Fruit fly (Drosophila melanogaster) whole organism, embryonic: ENCODE results near the gene CG10338.

Experiments used
- Antp ChIP-seq: fragments of 200-800 bp; sonication (Bioruptor generic); optimal IDR thresholded peaks from 3 replicates; lab custom pipeline; 2016; ENCODE audit warnings: missing biosample characterization, missing genetic modification characterization
- Atf3 ChIP-seq: fragments of 200-800 bp; sonication (Bioruptor generic); optimal IDR thresholded peaks from 3 replicates; lab custom pipeline; 2016; ENCODE audit warnings: missing biosample characterization, missing genetic modification characterization
- Atf6 ChIP-seq: fragments of 200-800 bp; sonication (Bioruptor generic); IDR thresholded peaks from 2 replicates; pipeline ENCODE4 v1.3.6; 2022; ENCODE audit warnings: missing biosample characterization, missing genetic modification characterization
- Bdp1 ChIP-seq: fragments of 200-800 bp; sonication (Bioruptor generic); optimal IDR thresholded peaks from 3 replicates; lab custom pipeline; 2016; ENCODE audit warnings: missing biosample characterization, missing genetic modification characterization
- CG10565 ChIP-seq: fragments of 200-800 bp; sonication (Bioruptor generic); optimal IDR thresholded peaks from 3 replicates; lab custom pipeline; 2016; ENCODE audit warnings: missing biosample characterization, mild to moderate bottlenecking, missing genetic modification characterization
- CG11085 ChIP-seq: fragments of 200-800 bp; sonication (Bioruptor generic); IDR thresholded peaks from 2 replicates; pipeline ENCODE4 v1.3.6; 2022; ENCODE audit warnings: missing biosample characterization, missing genetic modification characterization
- CG11560 ChIP-seq: fragments of 200-800 bp; sonication (Bioruptor generic); IDR thresholded peaks from 3 replicates; pipeline ENCODE4 v1.3.6; 2022; ENCODE audit warnings: missing biosample characterization, missing genetic modification characterization
- CG11695 ChIP-seq: fragments of 200-800 bp; sonication (Bioruptor generic); IDR thresholded peaks from 3 replicates; pipeline ENCODE4 v1.3.6; 2022; ENCODE audit warnings: missing biosample characterization, missing genetic modification characterization
- CG12391 ChIP-seq: fragments of 200-800 bp; sonication (Bioruptor generic); optimal IDR thresholded peaks from 3 replicates; lab custom pipeline; 2018; ENCODE audit warnings: missing biosample characterization, mild to moderate bottlenecking, missing genetic modification characterization, moderate library complexity
- CG15011 ChIP-seq: fragments of 200-800 bp; sonication (Bioruptor generic); optimal IDR thresholded peaks from 3 replicates; lab custom pipeline; 2018; ENCODE audit warnings: missing biosample characterization, mild to moderate bottlenecking, missing genetic modification characterization
- CG15073 ChIP-seq: fragments of 200-800 bp; sonication (Bioruptor generic); optimal IDR thresholded peaks from 2 replicates; lab custom pipeline; 2016; ENCODE audit warnings: missing biosample characterization, missing genetic modification characterization
- CG17361 ChIP-seq: fragments of 200-800 bp; sonication (Bioruptor generic); IDR thresholded peaks from 3 replicates; pipeline ENCODE4 v1.3.6; 2022; ENCODE audit warnings: missing biosample characterization, missing genetic modification characterization
- CG17385 ChIP-seq: fragments of 200-800 bp; sonication (Bioruptor generic); optimal IDR thresholded peaks from 3 replicates; lab custom pipeline; 2018; ENCODE audit warnings: missing biosample characterization, mild to moderate bottlenecking, missing genetic modification characterization
- CG18011 ChIP-seq: fragments of 200-800 bp; sonication (Bioruptor generic); optimal IDR thresholded peaks from 2 replicates; lab custom pipeline; 2017; ENCODE audit warnings: missing biosample characterization, missing genetic modification characterization, mild to moderate bottlenecking, moderate library complexity, missing genotype
- CG2199 ChIP-seq: fragments of 200-800 bp; sonication (Bioruptor generic); IDR thresholded peaks from 3 replicates; pipeline ENCODE4 v1.3.6; 2022; ENCODE audit warnings: missing biosample characterization, missing genetic modification characterization
- CG31365 ChIP-seq: fragments of 200-800 bp; sonication (Bioruptor generic); optimal IDR thresholded peaks from 2 replicates; lab custom pipeline; 2018; ENCODE audit warnings: missing biosample characterization, mild to moderate bottlenecking, missing genetic modification characterization
- CG3995 ChIP-seq: fragments of 200-800 bp; sonication (Bioruptor generic); optimal IDR thresholded peaks from 3 replicates; lab custom pipeline; 2016; ENCODE audit warnings: missing biosample characterization, missing genetic modification characterization
- CG6272 ChIP-seq: fragments of 200-800 bp; sonication (Bioruptor generic); IDR thresholded peaks from 2 replicates; pipeline ENCODE4 v1.3.6; 2022; ENCODE audit warnings: missing biosample characterization, missing genetic modification characterization
- CG6683 ChIP-seq: fragments of 200-800 bp; sonication (Bioruptor generic); optimal IDR thresholded peaks from 2 replicates; lab custom pipeline; 2017; ENCODE audit warnings: missing biosample characterization, mild to moderate bottlenecking, missing genetic modification characterization, missing genetic modification reagents
- CG7963 ChIP-seq: fragments of 200-800 bp; sonication (Bioruptor generic); IDR thresholded peaks from 3 replicates; pipeline ENCODE4 v1.3.6; 2022; ENCODE audit warnings: missing biosample characterization, missing genetic modification characterization; ENCODE audit not compliant: partially characterized antibody
- Elba2 ChIP-seq: fragments of 200-800 bp; sonication (Bioruptor generic); optimal IDR thresholded peaks from 3 replicates; lab custom pipeline; 2016; ENCODE audit warnings: missing biosample characterization, missing genetic modification characterization
- Fer3 ChIP-seq: fragments of 200-800 bp; sonication (Bioruptor generic); optimal IDR thresholded peaks from 2 replicates; lab custom pipeline; 2018; ENCODE audit warnings: missing biosample characterization, mild to moderate bottlenecking, missing genetic modification characterization, moderate library complexity
- H2.0 ChIP-seq: fragments of 200-800 bp; sonication (Bioruptor generic); IDR thresholded peaks from 2 replicates; pipeline ENCODE4 v1.3.6; 2022; ENCODE audit warnings: missing biosample characterization, missing genetic modification characterization
- HHEX ChIP-seq: fragments of 200-800 bp; sonication (Bioruptor generic); optimal IDR thresholded peaks from 3 replicates; lab custom pipeline; 2017; ENCODE audit warnings: missing biosample characterization, mild to moderate bottlenecking, missing genetic modification characterization, missing genetic modification reagents
- HmgD ChIP-seq: fragments of 200-800 bp; sonication (Bioruptor generic); optimal IDR thresholded peaks from 3 replicates; lab custom pipeline; 2016; ENCODE audit warnings: missing biosample characterization, missing genetic modification characterization
- Med ChIP-seq: fragments of 200-800 bp; sonication (Bioruptor generic); peaks from one replicate; lab custom pipeline; 2016; ENCODE audit warnings: missing biosample characterization, missing genetic modification characterization, mild to moderate bottlenecking, inconsistent platforms, moderate library complexity
- NK7.1 ChIP-seq: fragments of 200-800 bp; sonication (Bioruptor generic); optimal IDR thresholded peaks from 3 replicates; lab custom pipeline; 2016; ENCODE audit warnings: missing biosample characterization, missing genetic modification characterization
- NfI ChIP-seq: fragments of 200-800 bp; sonication (Bioruptor generic); optimal IDR thresholded peaks from 3 replicates; lab custom pipeline; 2018; ENCODE audit warnings: missing biosample characterization, mild to moderate bottlenecking, missing genetic modification characterization, moderate library complexity
- Pdp1 ChIP-seq, 2 experiments: fragments of 200-800 bp; sonication (Bioruptor generic); optimal IDR thresholded peaks; 3 replicates each; lab custom pipeline; 2016; ENCODE audit warnings: missing biosample characterization in 2 of 2, missing genetic modification characterization in 2 of 2, mild to moderate bottlenecking in 1 of 2, moderate library complexity in 1 of 2
- Sin3A ChIP-seq: fragments of >200 bp; optimal IDR thresholded peaks from 2 replicates; lab custom pipeline; 2018
- Taf1 ChIP-seq: fragments of 200-800 bp; sonication (Bioruptor generic); IDR thresholded peaks from 2 replicates; pipeline ENCODE4 v1.3.6; 2022; ENCODE audit warnings: missing biosample characterization, missing genetic modification characterization
- bigmax ChIP-seq: fragments of 200-800 bp; sonication (Bioruptor generic); optimal IDR thresholded peaks from 2 replicates; lab custom pipeline; 2018; ENCODE audit warnings: missing biosample characterization, mild to moderate bottlenecking, missing genetic modification characterization
- cas ChIP-seq: fragments of 200-800 bp; sonication (Bioruptor generic); IDR thresholded peaks from 2 replicates; pipeline ENCODE4 v1.3.6; 2022; ENCODE audit warnings: missing biosample characterization, missing genetic modification characterization
- cg ChIP-seq: fragments of 200-800 bp; sonication (Bioruptor generic); optimal IDR thresholded peaks from 3 replicates; lab custom pipeline; 2019; ENCODE audit warnings: missing biosample characterization, mild to moderate bottlenecking, missing genetic modification characterization, moderate library complexity
- eve ChIP-seq, 2 experiments: fragments of >200 bp; optimal IDR thresholded peaks; 2 replicates each; lab custom pipeline; 2017; ENCODE audit warnings: missing biosample characterization in 2 of 2, missing genetic modification characterization in 2 of 2
- fd102C ChIP-seq: fragments of 200-800 bp; sonication (Bioruptor generic); optimal IDR thresholded peaks from 2 replicates; lab custom pipeline; 2018; ENCODE audit warnings: missing biosample characterization, mild to moderate bottlenecking, missing genetic modification characterization, moderate library complexity
- fd96Cb ChIP-seq: fragments of 200-800 bp; sonication (Bioruptor generic); optimal IDR thresholded peaks from 2 replicates; lab custom pipeline; 2018; ENCODE audit warnings: missing biosample characterization, mild to moderate bottlenecking, missing genetic modification characterization, moderate library complexity
- gcm ChIP-seq: fragments of 200-800 bp; sonication (Bioruptor generic); optimal IDR thresholded peaks from 2 replicates; lab custom pipeline; 2019; ENCODE audit warnings: missing biosample characterization, mild to moderate bottlenecking, missing genetic modification characterization, moderate library complexity
- gem ChIP-seq: fragments of 200-800 bp; sonication (Bioruptor generic); optimal IDR thresholded peaks from 2 replicates; lab custom pipeline; 2019; ENCODE audit warnings: missing biosample characterization, mild to moderate bottlenecking, missing genetic modification characterization, moderate library complexity
- hbn ChIP-seq: fragments of 200-800 bp; sonication (Bioruptor generic); IDR thresholded peaks from 2 replicates; pipeline ENCODE4 v1.3.6; 2022; ENCODE audit warnings: missing biosample characterization, missing genetic modification characterization; ENCODE audit not compliant: partially characterized antibody
- mam ChIP-seq: fragments of 200-800 bp; sonication (Bioruptor generic); optimal IDR thresholded peaks from 3 replicates; lab custom pipeline; 2016; ENCODE audit warnings: missing biosample characterization, missing genetic modification characterization
- nom ChIP-seq: fragments of 200-800 bp; sonication (Bioruptor generic); optimal IDR thresholded peaks from 2 replicates; lab custom pipeline; 2017; ENCODE audit warnings: missing biosample characterization, missing genetic modification characterization, mild to moderate bottlenecking, moderate library complexity, missing genetic modification reagents
- scrt ChIP-seq: fragments of 200-800 bp; sonication (Bioruptor generic); optimal IDR thresholded peaks from 2 replicates; lab custom pipeline; 2018; ENCODE audit warnings: missing biosample characterization, mild to moderate bottlenecking, missing genetic modification characterization, moderate library complexity
- slou ChIP-seq: fragments of 200-800 bp; sonication (Bioruptor generic); optimal IDR thresholded peaks from 3 replicates; lab custom pipeline; 2016; ENCODE audit warnings: missing biosample characterization, missing genetic modification characterization
- tgo ChIP-seq: fragments of 200-800 bp; sonication (Bioruptor generic); IDR thresholded peaks from 3 replicates; pipeline ENCODE4 v1.3.6; 2022; ENCODE audit warnings: missing biosample characterization, missing genetic modification characterization
- twi ChIP-seq: fragments of 200-800 bp; optimal IDR thresholded peaks from 2 replicates; lab custom pipeline; 2019; ENCODE audit warnings: missing biosample characterization, mild to moderate bottlenecking, missing genetic modification characterization, moderate library complexity
- unc-4 ChIP-seq: fragments of 200-800 bp; sonication (Bioruptor generic); IDR thresholded peaks from 2 replicates; pipeline ENCODE4 v1.3.6; 2022; ENCODE audit warnings: missing biosample characterization, missing genetic modification characterization; ENCODE audit not compliant: partially characterized antibody
- vfl ChIP-seq: fragments of 200-800 bp; sonication (Bioruptor generic); optimal IDR thresholded peaks from 2 replicates; lab custom pipeline; 2016; ENCODE audit warnings: missing biosample characterization, missing genetic modification characterization
- vvl ChIP-seq: fragments of 200-800 bp; sonication (Bioruptor generic); IDR thresholded peaks from 2 replicates; pipeline ENCODE4 v1.3.6; 2022; ENCODE audit warnings: missing biosample characterization, missing genetic modification characterization

The CG10338 gene

dm6 chr2L:18702721-18703488 is 7.4 kb downstream of the CG10338 start, which contains the start of the genes CG10376 and CG10343 (continued):
- TF ChIP-seq HmgD (GFP tag; lab: Kevin White, UChicago): no peak
- peak; percentile 62 for TF ChIP-seq Taf1
- no peak for TF ChIP-seq CG2199
- TF ChIP-seq Fer3 (tag; lab: Kevin White, UChicago): peak; percentile 87
- peak; percentile 52 for TF ChIP-seq Antp (GFP tag; lab: Kevin White, UChicago)
- TF ChIP-seq Sin3A (lab: Kevin White, UChicago): peak; percentile 68
- TF ChIP-seq CG10565 (GFP tag; lab: Kevin White, UChicago): no peak
- peak; percentile 89 for TF ChIP-seq scrt (GFP tag; lab: Kevin White, UChicago)
- peak; percentile 76 for TF ChIP-seq vvl
- TF ChIP-seq CG12391: peak; percentile 96
- peak; percentile 97 for TF ChIP-seq gem (tag; lab: Kevin White, UChicago)
- TF ChIP-seq cas: peak; percentile 66
- TF ChIP-seq CG17361 (GFP tag; lab: Robert Waterston, UW): peak; percentile 98
- peak; percentile 51 for TF ChIP-seq CG18011 (GFP tag; lab: Kevin White, UChicago)
- TF ChIP-seq CG11085 (GFP tag; lab: Robert Waterston, UW): peak; percentile 80
- TF ChIP-seq CG3995: peak; percentile 16
- peak; percentile 77 for TF ChIP-seq HHEX
- peak; percentile 89 for TF ChIP-seq Med
- peak; percentile 70 for TF ChIP-seq vfl (GFP tag; lab: Kevin White, UChicago)
- TF ChIP-seq CG6272 (GFP tag; lab: Robert Waterston, UW): peak; percentile 92
- peak; percentile 59 for TF ChIP-seq fd102C (GFP tag; lab: Kevin White, UChicago)
- TF ChIP-seq Elba2 (GFP tag; lab: Kevin White, UChicago): peak; percentile 43
- TF ChIP-seq CG11560: peak; percentile 82
- no peak for TF ChIP-seq eve (GFP tag; optimal IDR thresholded peaks at IDR 0.05; lab: Kevin White, UChicago)
- TF ChIP-seq Bdp1: peak; percentile 12
- TF ChIP-seq twi: peak; percentile 90
- TF ChIP-seq NfI (GFP tag; lab: Kevin White, UChicago): peak; percentile 86
- peak; percentile 53 for TF ChIP-seq CG15073 (GFP tag; lab: Kevin White, UChicago)
- TF ChIP-seq Atf6 (GFP tag; lab: Robert Waterston, UW): peak; percentile 80
- TF ChIP-seq CG17385 (GFP tag; lab: Kevin White, UChicago): peak; percentile 79
- peak; percentile 40; the same call in 1 of the 2 replicates for TF ChIP-seq unc-4 (GFP tag; lab: Robert Waterston, UW)
- peak; percentile 28 to 71 for TF ChIP-seq Pdp1 (GFP tag; optimal IDR thresholded peaks at IDR 0.05; lab: Kevin White, UChicago)
- peak; percentile 69 for TF ChIP-seq mam (GFP tag; lab: Kevin White, UChicago)
- peak; percentile 58 for TF ChIP-seq nom
- TF ChIP-seq hbn (GFP tag; lab: Robert Waterston, UW): no peak
- TF ChIP-seq CG6683 (GFP tag; lab: Kevin White, UChicago): peak; percentile 68
- TF ChIP-seq CG11695 (GFP tag; lab: Robert Waterston, UW): peak; percentile 70; the same call in 1 of the 3 replicates
- TF ChIP-seq CG7963 (GFP tag; lab: Robert Waterston, UW): peak; percentile 67
- TF ChIP-seq tgo (GFP tag; lab: Robert Waterston, UW): peak; percentile 88
- TF ChIP-seq CG15011 (GFP tag; lab: Kevin White, UChicago): no peak
- no peak for TF ChIP-seq bigmax
- TF ChIP-seq Atf3 (GFP tag; lab: Kevin White, UChicago): peak; percentile 51
- TF ChIP-seq slou: peak; percentile 81
- TF ChIP-seq H2.0 (GFP tag; lab: Robert Waterston, UW): peak; percentile 77
- peak; percentile 91 for TF ChIP-seq fd96Cb
- no peak for TF ChIP-seq cg (GFP tag; lab: Kevin White, UChicago)
- TF ChIP-seq CG31365: no peak
- no peak for TF ChIP-seq NK7.1
- TF ChIP-seq gcm (GFP tag; lab: Kevin White, UChicago): peak; percentile 80
